Worm (Caenorhabditis elegans) whole organism, young adult: ENCODE measurements around the gene K08H10.10.

Source experiments
- dpl-1 ChIP-seq: fragments of 150-350 bp; optimal IDR thresholded peaks from 2 replicates; lab custom pipeline; 2014; ENCODE audit warnings: missing biosample characterization, missing genetic modification reagents, missing genetic modification characterization
- mcd-1 ChIP-seq: fragments of 200-800 bp; sonication (Bioruptor generic); IDR thresholded peaks from 2 replicates; pipeline ENCODE4 v1.3.6; 2022; ENCODE audit warnings: missing genetic modification reagents, missing genetic modification characterization, missing compliant biosample characterization
- unc-62 ChIP-seq: fragments of 150-350 bp; optimal IDR thresholded peaks from 2 replicates; lab custom pipeline; 2014; ENCODE audit warnings: missing biosample characterization, missing genetic modification reagents, missing genetic modification characterization

ce11 chrV:9962394-9962793 is 38.5 kb upstream of the K08H10.10 start, which contains the start of gene madf-4:
- TF ChIP-seq unc-62 (GFP tag; lab: Kevin White, UChicago) (no peak), dpl-1 (GFP tag; lab: Kevin White, UChicago) (no peak), mcd-1 (GFP tag; lab: Robert Waterston, UW) (no peak)
